Fruit fly (Drosophila melanogaster) whole organism, prepupa: Measurements from ENCODE around the gene Tcs5.
A peak's percentile ranks its signal among the peaks of the same experiment; 100 is the strongest.

Experiments
- CG10631 ChIP-seq: fragments of 200-800 bp; sonication (Bioruptor generic); optimal IDR thresholded peaks from 2 replicates; lab custom pipeline; 2016; ENCODE audit warnings: missing biosample characterization, missing genetic modification characterization
- CG10669 ChIP-seq: fragments of 200-800 bp; sonication (Bioruptor generic); optimal IDR thresholded peaks from 3 replicates; lab custom pipeline; 2018; ENCODE audit warnings: missing biosample characterization, mild to moderate bottlenecking, missing genetic modification characterization, moderate library complexity
- CG11294 ChIP-seq: fragments of 200-800 bp; sonication (Bioruptor generic); IDR thresholded peaks from 2 replicates; pipeline ENCODE4 v1.3.6; 2022; ENCODE audit warnings: missing biosample characterization, missing genetic modification characterization
- CG11762 ChIP-seq: fragments of 200-800 bp; sonication (Bioruptor generic); optimal IDR thresholded peaks from 3 replicates; lab custom pipeline; 2016; ENCODE audit warnings: missing biosample characterization, missing genetic modification characterization; ENCODE audit not compliant: insufficient read depth
- CG11902 ChIP-seq: fragments of 200-800 bp; sonication (Bioruptor generic); optimal IDR thresholded peaks from 3 replicates; lab custom pipeline; 2016; ENCODE audit warnings: missing biosample characterization, missing genetic modification characterization
- CG15336 ChIP-seq: fragments of 200-800 bp; sonication (Bioruptor generic); IDR thresholded peaks from 2 replicates; pipeline ENCODE4 v1.3.6; 2022; ENCODE audit warnings: missing biosample characterization, missing genetic modification characterization
- CG3032 ChIP-seq: fragments of 200-800 bp; optimal IDR thresholded peaks from 2 replicates; lab custom pipeline; 2019; ENCODE audit warnings: missing biosample characterization, mild to moderate bottlenecking, missing genetic modification characterization, moderate library complexity
- CG31627 ChIP-seq: fragments of 200-800 bp; sonication (Bioruptor generic); optimal IDR thresholded peaks from 3 replicates; lab custom pipeline; 2016; ENCODE audit warnings: missing biosample characterization, missing genetic modification characterization
- CG32006 ChIP-seq: fragments of 200-800 bp; sonication (Bioruptor generic); optimal IDR thresholded peaks from 3 replicates; lab custom pipeline; 2017; ENCODE audit warnings: missing biosample characterization, mild to moderate bottlenecking, missing genetic modification characterization
- CG34406 ChIP-seq: fragments of 200-800 bp; sonication (Bioruptor generic); optimal IDR thresholded peaks from 3 replicates; lab custom pipeline; 2016; ENCODE audit warnings: missing biosample characterization, missing genetic modification characterization
- CG3919 ChIP-seq: fragments of 200-800 bp; sonication (Bioruptor generic); optimal IDR thresholded peaks from 3 replicates; lab custom pipeline; 2016; ENCODE audit warnings: missing biosample characterization, missing genetic modification characterization
- CG4318 ChIP-seq: fragments of 200-800 bp; sonication (Bioruptor generic); optimal IDR thresholded peaks from 3 replicates; lab custom pipeline; 2017; ENCODE audit warnings: missing biosample characterization, mild to moderate bottlenecking, missing genetic modification characterization
- CG6163 ChIP-seq: fragments of 200-800 bp; sonication (Bioruptor generic); IDR thresholded peaks from 3 replicates; pipeline ENCODE4 v1.3.6; 2022; ENCODE audit warnings: missing biosample characterization, missing genetic modification characterization
- CG6276 ChIP-seq: fragments of 200-800 bp; sonication (Bioruptor generic); optimal IDR thresholded peaks from 2 replicates; lab custom pipeline; 2017; ENCODE audit warnings: missing biosample characterization, mild to moderate bottlenecking, missing genetic modification characterization
- CG6792 ChIP-seq: fragments of 200-800 bp; sonication (Bioruptor generic); optimal IDR thresholded peaks from 3 replicates; lab custom pipeline; 2016; ENCODE audit warnings: missing biosample characterization, missing genetic modification characterization
- CG6808 ChIP-seq: fragments of 200-800 bp; sonication (Bioruptor generic); optimal IDR thresholded peaks from 3 replicates; lab custom pipeline; 2017; ENCODE audit warnings: missing biosample characterization, missing genetic modification characterization, mild to moderate bottlenecking, moderate library complexity, missing genetic modification reagents
- CG7368 ChIP-seq: fragments of 200-800 bp; sonication (Bioruptor generic); optimal IDR thresholded peaks from 3 replicates; lab custom pipeline; 2016; ENCODE audit warnings: missing biosample characterization, missing genetic modification characterization
- CG8119 ChIP-seq: fragments of 200-800 bp; sonication (Bioruptor generic); IDR thresholded peaks from 3 replicates; pipeline ENCODE4 v1.3.6; 2022; ENCODE audit warnings: missing biosample characterization, missing genetic modification characterization
- CG8319 ChIP-seq: fragments of 200-800 bp; sonication (Bioruptor generic); optimal IDR thresholded peaks from 3 replicates; lab custom pipeline; 2016; ENCODE audit warnings: missing biosample characterization, missing genetic modification characterization
- CG8632 ChIP-seq: fragments of 200-800 bp; sonication (Bioruptor generic); optimal IDR thresholded peaks from 3 replicates; lab custom pipeline; 2016; ENCODE audit warnings: missing biosample characterization, missing genetic modification characterization
- CG9139 ChIP-seq: fragments of 200-800 bp; sonication (Bioruptor generic); optimal IDR thresholded peaks from 3 replicates; lab custom pipeline; 2017; ENCODE audit warnings: missing biosample characterization, mild to moderate bottlenecking, missing genetic modification characterization
- Eip75B ChIP-seq: fragments of 200-800 bp; sonication (Bioruptor generic); optimal IDR thresholded peaks from 3 replicates; lab custom pipeline; 2016; ENCODE audit warnings: missing biosample characterization, missing genetic modification characterization
- Eip78C ChIP-seq: fragments of 200-800 bp; sonication (Bioruptor generic); peaks from one replicate; lab custom pipeline; 2016; ENCODE audit warnings: missing biosample characterization, missing genetic modification characterization
- Eip93F ChIP-seq: fragments of 200-800 bp; sonication (Bioruptor generic); optimal IDR thresholded peaks from 2 replicates; lab custom pipeline; 2016; ENCODE audit warnings: missing biosample characterization, mild to moderate bottlenecking, missing genetic modification characterization
- Ets21C ChIP-seq: fragments of 200-800 bp; sonication (Bioruptor generic); optimal IDR thresholded peaks from 3 replicates; lab custom pipeline; 2016; ENCODE audit warnings: missing biosample characterization, missing genetic modification characterization
- Ets96B ChIP-seq: fragments of 200-800 bp; optimal IDR thresholded peaks from 2 replicates; lab custom pipeline; 2019; ENCODE audit warnings: missing biosample characterization, mild to moderate bottlenecking, missing genetic modification characterization, moderate library complexity
- Gug ChIP-seq: fragments of 200-800 bp; sonication (Bioruptor generic); IDR thresholded peaks from 2 replicates; pipeline ENCODE4 v1.3.6; 2022; ENCODE audit warnings: missing biosample characterization, missing genetic modification characterization
- Hr39 ChIP-seq: fragments of 200-800 bp; sonication (Bioruptor generic); optimal IDR thresholded peaks from 2 replicates; lab custom pipeline; 2016; ENCODE audit warnings: missing biosample characterization, missing genetic modification characterization
- Hr4 ChIP-seq: fragments of 200-800 bp; sonication (Bioruptor generic); optimal IDR thresholded peaks from 3 replicates; lab custom pipeline; 2016; ENCODE audit warnings: missing biosample characterization, missing genetic modification characterization
- Lpt ChIP-seq: fragments of 200-800 bp; sonication (Bioruptor generic); optimal IDR thresholded peaks from 3 replicates; lab custom pipeline; 2016; ENCODE audit warnings: missing biosample characterization, missing genetic modification characterization
- Met ChIP-seq: fragments of 200-800 bp; sonication (Bioruptor generic); optimal IDR thresholded peaks from 3 replicates; lab custom pipeline; 2016; ENCODE audit warnings: missing biosample characterization, missing genetic modification characterization
- OdsH ChIP-seq: fragments of 200-800 bp; sonication (Bioruptor generic); optimal IDR thresholded peaks from 3 replicates; lab custom pipeline; 2016; ENCODE audit warnings: missing biosample characterization, missing genetic modification characterization
- Smox ChIP-seq: fragments of 200-800 bp; sonication (Bioruptor generic); optimal IDR thresholded peaks from 3 replicates; lab custom pipeline; 2016; ENCODE audit warnings: missing biosample characterization, missing genetic modification characterization
- Sox102F ChIP-seq: fragments of 200-800 bp; sonication (Bioruptor generic); optimal IDR thresholded peaks from 2 replicates; lab custom pipeline; 2016; ENCODE audit warnings: missing biosample characterization, mild to moderate bottlenecking, missing genetic modification characterization
- Sox14 ChIP-seq: fragments of 200-800 bp; sonication (Bioruptor generic); optimal IDR thresholded peaks from 3 replicates; lab custom pipeline; 2016; ENCODE audit warnings: missing biosample characterization, missing genetic modification characterization
- Sox15 ChIP-seq: fragments of 200-800 bp; sonication (Bioruptor generic); optimal IDR thresholded peaks from 3 replicates; lab custom pipeline; 2016; ENCODE audit warnings: missing biosample characterization, missing genetic modification characterization
- achi ChIP-seq: fragments of 200-800 bp; sonication (Bioruptor generic); optimal IDR thresholded peaks from 3 replicates; lab custom pipeline; 2016; ENCODE audit warnings: missing biosample characterization, missing genetic modification characterization
- acj6 ChIP-seq: fragments of 200-800 bp; sonication (Bioruptor generic); optimal IDR thresholded peaks from 3 replicates; lab custom pipeline; 2016; ENCODE audit warnings: missing biosample characterization, missing genetic modification characterization
- cyc ChIP-seq: fragments of 200-800 bp; sonication (Bioruptor generic); optimal IDR thresholded peaks from 3 replicates; lab custom pipeline; 2016; ENCODE audit warnings: missing biosample characterization, missing genetic modification characterization
- dac ChIP-seq: fragments of 200-800 bp; sonication (Bioruptor generic); optimal IDR thresholded peaks from 2 replicates; lab custom pipeline; 2017; ENCODE audit warnings: missing biosample characterization, mild to moderate bottlenecking, missing genetic modification characterization
- dsx ChIP-seq: fragments of 200-800 bp; optimal IDR thresholded peaks from 3 replicates; lab custom pipeline; 2019; ENCODE audit warnings: missing biosample characterization, mild to moderate bottlenecking, missing genetic modification characterization, moderate library complexity; ENCODE audit not compliant: poor library complexity, severe bottlenecking
- esn ChIP-seq: fragments of 200-800 bp; sonication (Bioruptor generic); optimal IDR thresholded peaks from 2 replicates; lab custom pipeline; 2016; ENCODE audit warnings: missing biosample characterization, mild to moderate bottlenecking, missing genetic modification characterization, moderate library complexity
- fd59A ChIP-seq: fragments of 200-800 bp; sonication (Bioruptor generic); optimal IDR thresholded peaks from 2 replicates; lab custom pipeline; 2017; ENCODE audit warnings: missing biosample characterization, mild to moderate bottlenecking, missing genetic modification characterization, missing genetic modification reagents
- fd85E ChIP-seq: fragments of 200-800 bp; sonication (Bioruptor generic); optimal IDR thresholded peaks from 3 replicates; lab custom pipeline; 2016; ENCODE audit warnings: missing biosample characterization, missing genetic modification characterization
- fkh ChIP-seq: fragments of 200-800 bp; sonication (Bioruptor generic); optimal IDR thresholded peaks from 3 replicates; lab custom pipeline; 2017; ENCODE audit warnings: missing biosample characterization, mild to moderate bottlenecking, missing genetic modification characterization, moderate library complexity
- net ChIP-seq: fragments of 200-800 bp; sonication (Bioruptor generic); optimal IDR thresholded peaks from 3 replicates; lab custom pipeline; 2016; ENCODE audit warnings: missing biosample characterization, missing genetic modification characterization
- pdm3 ChIP-seq: fragments of 200-800 bp; sonication (Bioruptor generic); optimal IDR thresholded peaks from 3 replicates; lab custom pipeline; 2016; ENCODE audit warnings: missing biosample characterization, missing genetic modification characterization
- salr ChIP-seq, 2 experiments: fragments of 200-800 bp; sonication (Bioruptor generic); optimal IDR thresholded peaks; 3 replicates each; lab custom pipeline; 2016 to 2018; ENCODE audit warnings: missing biosample characterization in 2 of 2, missing genetic modification characterization in 2 of 2, mild to moderate bottlenecking in 1 of 2
- spab ChIP-seq: fragments of 200-800 bp; sonication (Bioruptor generic); optimal IDR thresholded peaks from 2 replicates; lab custom pipeline; 2017; ENCODE audit warnings: missing biosample characterization, mild to moderate bottlenecking, missing genetic modification characterization, missing genetic modification reagents
- ss ChIP-seq, 2 experiments: fragments of 200-800 bp; sonication (Bioruptor generic); optimal IDR thresholded peaks; 2 replicates in 1 of 2; 3 replicates in 1 of 2; lab custom pipeline; 2017 to 2018; ENCODE audit warnings: mild to moderate bottlenecking in 2 of 2, missing biosample characterization in 2 of 2, missing genetic modification characterization in 2 of 2, moderate library complexity in 1 of 2
- topi ChIP-seq: fragments of 200-800 bp; sonication (Bioruptor generic); optimal IDR thresholded peaks from 3 replicates; lab custom pipeline; 2016; ENCODE audit warnings: missing biosample characterization, missing genetic modification characterization
- vri ChIP-seq: fragments of 200-800 bp; sonication (Bioruptor generic); optimal IDR thresholded peaks from 3 replicates; lab custom pipeline; 2016; ENCODE audit warnings: missing biosample characterization, mild to moderate bottlenecking, missing genetic modification characterization

Tcs5 gene

DNA sequence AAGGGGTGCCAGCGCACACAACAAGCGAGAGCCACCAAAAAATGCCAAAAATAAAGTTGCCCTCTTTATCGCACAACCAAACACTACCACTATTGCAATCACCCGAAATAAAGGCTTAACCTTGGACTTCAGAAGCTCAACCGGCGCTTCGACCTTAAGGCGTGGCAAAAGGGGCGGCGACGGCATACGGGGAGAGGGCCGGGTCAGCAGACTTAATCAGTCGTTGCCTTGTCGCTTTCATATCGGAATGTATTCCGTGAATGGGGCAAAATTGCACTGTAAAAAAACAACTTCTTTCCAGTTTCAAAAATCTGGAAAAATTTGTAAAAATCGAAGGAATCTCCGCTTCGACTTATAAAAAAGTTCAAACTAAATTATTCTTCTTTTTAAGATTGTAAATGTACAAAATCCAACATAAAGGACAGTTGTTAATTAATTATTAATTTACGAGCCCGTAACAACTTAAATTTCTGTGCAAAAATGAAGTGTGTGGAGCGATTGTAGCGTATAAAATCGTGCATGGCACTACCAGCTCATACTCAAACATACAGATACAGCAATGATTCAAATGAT lies 43.9 kb upstream of the Tcs5 start:
- TF ChIP-seq CG3032 (tag; lab: Kevin White, UChicago) (no peak), CG8632 (GFP tag; lab: Kevin White, UChicago) (peak; percentile 31), Ets96B (tag; lab: Kevin White, UChicago) (peak; percentile 33), net (GFP tag; lab: Kevin White, UChicago) (no peak), CG31627 (GFP tag; lab: Kevin White, UChicago) (peak; percentile 52), CG6808 (GFP tag; lab: Kevin White, UChicago) (no peak), OdsH (GFP tag; lab: Kevin White, UChicago) (peak; percentile 59), Hr4 (GFP tag; lab: Kevin White, UChicago) (peak; percentile 10), Smox (GFP tag; lab: Kevin White, UChicago) (peak; percentile 55), Hr39 (GFP tag; lab: Kevin White, UChicago) (peak; percentile 59), CG8319 (peak; percentile 14), CG6276 (GFP tag; lab: Kevin White, UChicago) (no peak), fd85E (GFP tag; lab: Kevin White, UChicago) (no peak), fkh (no peak), Eip78C (GFP tag; lab: Kevin White, UChicago) (peak; percentile 73), CG11294 (no peak), fd59A (GFP tag; lab: Kevin White, UChicago) (no peak), CG15336 (GFP tag; lab: Robert Waterston, UW) (peak; percentile 43; the same call in 1 of the 2 replicates), CG7368 (GFP tag; lab: Kevin White, UChicago) (no peak), CG10669 (GFP tag; lab: Kevin White, UChicago) (peak; percentile 25), Sox14 (GFP tag; lab: Kevin White, UChicago) (peak; percentile 27), CG10631 (no peak), Sox15 (GFP tag; lab: Kevin White, UChicago) (peak; percentile 29), spab (GFP tag; lab: Kevin White, UChicago) (no peak), Eip75B (GFP tag; lab: Kevin White, UChicago) (no peak), CG6792 (peak; percentile 19), Ets21C (GFP tag; lab: Kevin White, UChicago) (peak; percentile 25), Met (peak; percentile 73), Eip93F (no peak), CG11902 (GFP tag; lab: Kevin White, UChicago) (peak; percentile 2), CG3919 (GFP tag; lab: Kevin White, UChicago) (peak; percentile 49), Gug (GFP tag; lab: Robert Waterston, UW) (no peak), Lpt (GFP tag; lab: Kevin White, UChicago) (no peak), CG32006 (GFP tag; lab: Kevin White, UChicago) (peak; percentile 34), acj6 (GFP tag; lab: Kevin White, UChicago) (peak; percentile 66), ss (GFP tag; optimal IDR thresholded peaks at IDR 0.05; lab: Kevin White, UChicago) (no peak), Sox102F (GFP tag; lab: Kevin White, UChicago) (peak; percentile 40), CG11762 (GFP tag; lab: Kevin White, UChicago) (peak; percentile 26), cyc (GFP tag; lab: Kevin White, UChicago) (peak; percentile 33), vri (GFP tag; lab: Kevin White, UChicago) (peak; percentile 35), CG6163 (GFP tag; lab: Robert Waterston, UW) (peak; percentile 67), achi (GFP tag; lab: Kevin White, UChicago) (peak; percentile 20), esn (GFP tag; lab: Kevin White, UChicago) (peak; percentile 55), CG9139 (GFP tag; lab: Kevin White, UChicago) (no peak), CG4318 (GFP tag; lab: Kevin White, UChicago) (no peak), salr (GFP tag; optimal IDR thresholded peaks at IDR 0.05; lab: Kevin White, UChicago) (no peak), dac (GFP tag; lab: Kevin White, UChicago) (no peak), CG34406 (GFP tag; lab: Kevin White, UChicago) (peak; percentile 54), dsx (GFP tag; lab: Kevin White, UChicago) (no peak), CG8119 (GFP tag; lab: Robert Waterston, UW) (0 out of 3 replicates have a peak, but pooled peaks have one; percentile 25), topi (GFP tag; lab: Kevin White, UChicago) (peak; percentile 62), pdm3 (peak; percentile 54)
